Worm (Caenorhabditis elegans): ENCODE data around the gene ntr-2.
"Not testable (repeated sequence)": the region's sequence is repeated elsewhere in the genome, so short reads cannot be mapped to it uniquely, and the experiment has no call there.

ntr-2 gene

DNA sequence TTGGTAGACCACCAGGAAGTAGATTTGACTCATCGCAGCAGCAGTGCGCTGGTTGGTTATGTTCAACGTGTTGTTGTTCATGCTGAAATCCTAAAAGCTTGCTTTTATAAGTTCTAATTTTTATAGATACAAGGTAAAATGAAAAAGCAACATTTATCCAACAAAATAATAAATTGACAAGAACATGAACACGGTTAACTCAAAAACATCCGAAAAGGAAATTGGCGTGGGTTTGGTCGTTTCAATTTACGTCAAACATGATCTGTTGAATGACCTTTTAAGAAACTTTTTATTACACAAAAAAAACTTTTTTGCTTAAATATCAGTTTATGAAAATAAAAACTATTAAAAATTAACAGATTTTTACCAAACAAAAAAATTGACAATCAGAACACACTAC, at the start of gene ntr-2:
Gene ntr-2 (minus strand): TSS at position 101 of the 400 bp plus-strand sequence.
- TF ChIP-seq dao-5 (tag; optimal IDR thresholded peaks at IDR 0.05) (no peak), W03F9.2 (tag; optimal IDR thresholded peaks at IDR 0.05) (no peak), him-1 (tag; optimal IDR thresholded peaks at IDR 0.05) (no peak)

DNA sequence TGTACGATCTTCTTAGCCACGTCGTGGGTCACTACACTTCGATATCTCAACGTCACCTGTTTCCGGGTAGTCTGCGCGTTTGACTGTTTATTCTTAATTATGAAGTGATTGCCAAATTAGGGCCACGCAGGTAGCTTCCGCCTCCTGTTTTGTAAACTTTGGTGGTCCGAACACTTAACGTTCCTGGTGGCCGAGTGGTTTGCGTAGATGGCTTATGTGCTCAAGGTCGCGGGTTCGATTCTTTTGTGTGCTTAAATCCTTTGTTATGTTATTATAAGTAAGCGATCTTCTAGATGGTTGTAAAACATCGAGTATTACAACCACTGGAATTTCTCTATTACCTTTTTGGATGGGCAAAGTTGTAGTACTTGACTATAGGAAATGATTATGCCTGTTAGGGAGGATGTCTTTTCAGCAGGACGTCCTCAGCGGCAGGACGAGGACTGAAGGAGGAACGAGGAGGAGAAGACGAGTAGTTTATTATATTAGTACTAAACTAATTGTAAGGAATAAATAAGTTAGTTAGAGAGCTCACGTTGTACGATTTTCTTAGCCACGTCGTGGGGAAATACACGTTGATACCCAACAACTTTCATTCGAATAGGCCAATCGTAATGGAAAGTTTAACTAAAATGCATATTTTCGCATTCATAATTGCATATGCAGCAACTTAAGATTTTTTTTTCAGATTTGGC, 48.2 kb upstream of the ntr-2 start:
- TF ChIP-seq W03F9.2 (tag; optimal IDR thresholded peaks at IDR 0.05) (no peak), dao-5 (tag; optimal IDR thresholded peaks at IDR 0.05) (no peak), him-1 (tag; optimal IDR thresholded peaks at IDR 0.05) (no peak)

DNA sequence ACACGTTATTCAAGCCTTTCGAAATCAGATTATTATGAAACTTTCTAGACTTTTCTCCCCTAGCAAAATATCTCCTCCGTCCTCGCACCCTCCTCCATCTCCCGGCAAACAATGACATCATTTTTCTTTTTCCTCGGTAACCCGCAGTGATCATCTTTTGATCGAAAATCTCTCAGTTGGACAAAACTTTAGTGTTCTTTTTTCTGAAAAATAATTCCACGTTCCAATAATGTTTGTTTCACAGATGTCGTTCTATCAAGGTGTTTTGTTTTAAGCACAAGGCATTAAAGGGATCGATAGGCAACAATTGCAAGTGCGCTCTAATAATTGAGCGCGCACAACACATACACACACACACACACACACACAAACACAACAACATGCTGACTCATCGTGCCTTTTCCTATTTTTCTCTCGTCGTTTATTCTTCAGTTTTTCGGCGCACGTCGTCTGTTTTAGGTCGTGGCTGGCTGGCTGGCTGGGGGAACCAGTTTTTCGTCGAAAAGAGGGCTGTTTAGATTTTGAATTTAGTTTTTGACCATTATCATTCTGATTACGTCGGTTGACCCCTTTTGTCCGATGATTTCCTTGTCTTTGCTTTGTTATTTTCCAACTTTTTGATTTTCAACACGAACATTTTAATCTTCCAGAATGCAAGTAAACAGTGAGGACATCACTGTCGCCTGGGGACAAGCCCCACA, 46.9 kb upstream of the ntr-2 start, which contains the start of gene F20D1.3:
Gene F20D1.3 (plus strand): TSS at position 651 of the 701 bp plus-strand sequence.
- TF ChIP-seq W03F9.2 (tag; optimal IDR thresholded peaks at IDR 0.05): peak; percentile 24
- TF ChIP-seq him-1 (tag; optimal IDR thresholded peaks at IDR 0.05): no peak

ce11 chrX:14973085-14973484, 44.3 kb upstream of the ntr-2 start:
- TF ChIP-seq W03F9.2 (tag; optimal IDR thresholded peaks at IDR 0.05): no peak
- no peak for TF ChIP-seq him-1 (tag; optimal IDR thresholded peaks at IDR 0.05)
- no peak for TF ChIP-seq dao-5 (tag; optimal IDR thresholded peaks at IDR 0.05)

DNA sequence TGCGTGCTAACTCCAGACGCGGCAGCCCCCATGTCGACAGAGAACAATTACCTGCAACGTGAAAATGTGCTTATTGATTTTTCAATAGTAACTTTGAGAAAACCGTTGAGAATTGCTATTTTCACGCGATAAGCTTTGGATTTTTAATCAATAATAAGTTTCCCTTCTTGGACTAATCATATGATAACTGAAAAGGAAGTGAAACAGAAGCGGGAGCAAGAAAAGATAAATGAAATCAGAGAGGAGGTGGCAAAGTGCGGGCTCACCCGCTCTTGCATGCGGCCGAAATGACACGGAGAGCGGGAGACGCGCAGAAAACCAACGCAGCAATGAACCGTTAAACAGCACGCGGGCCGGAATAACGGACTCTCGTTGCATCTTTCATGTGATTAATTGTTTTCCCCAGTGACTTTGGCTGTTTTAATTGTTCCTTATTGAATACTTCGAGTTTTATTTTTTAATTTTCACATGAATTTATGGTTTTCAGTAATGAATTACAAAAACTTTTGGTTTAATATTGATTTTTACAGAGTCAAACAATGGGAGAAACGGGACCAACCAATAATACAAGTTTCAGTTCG, 41.6 kb upstream of the ntr-2 start, which contains the start of the genes flwr-1 and tbc-1:
Gene flwr-1 (minus strand): TSS at position 51 of the 581 bp plus-strand sequence.
Gene tbc-1 (plus strand): TSS at position 531 of the 581 bp plus-strand sequence.
- TF ChIP-seq him-1 (tag; optimal IDR thresholded peaks at IDR 0.05) (no peak), W03F9.2 (tag; optimal IDR thresholded peaks at IDR 0.05) (no peak), dao-5 (tag; optimal IDR thresholded peaks at IDR 0.05) (no peak)

- TF ChIP-seq dao-5 (tag; optimal IDR thresholded peaks at IDR 0.05) (no peak), him-1 (tag; optimal IDR thresholded peaks at IDR 0.05) (no peak), W03F9.2 (tag; optimal IDR thresholded peaks at IDR 0.05) (no peak)
Observed at ce11 chrX:14969615-14970014, 40.9 kb upstream of the ntr-2 start.

DNA sequence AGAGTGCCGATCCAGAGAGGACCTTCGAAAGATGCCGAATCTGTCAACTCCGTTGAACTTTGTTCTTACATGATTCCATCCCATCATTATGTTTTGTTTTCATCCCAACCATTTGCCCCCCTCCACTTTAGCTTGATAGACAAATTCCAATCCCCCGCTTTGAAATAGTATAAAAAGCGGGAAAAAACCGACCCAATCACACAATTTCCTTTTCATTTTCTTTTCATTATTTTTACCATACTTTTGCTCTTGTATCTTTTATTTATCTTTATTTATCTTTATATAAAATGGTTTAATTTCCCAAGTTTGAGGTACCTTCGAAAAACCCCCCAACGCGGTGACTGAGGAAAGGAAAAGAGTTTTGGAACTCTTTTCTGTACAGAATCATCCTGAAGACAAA, 37.8 kb upstream of the ntr-2 start, which contains the start of gene F20D1.22:
Gene F20D1.22 (plus strand): TSS at position 301 of the 400 bp plus-strand sequence.
- TF ChIP-seq him-1, W03F9.2, dao-5 (tag; optimal IDR thresholded peaks at IDR 0.05): not testable (repeated sequence)

- TF ChIP-seq him-1 (tag; optimal IDR thresholded peaks at IDR 0.05): no peak
- no peak for TF ChIP-seq dao-5 (tag; optimal IDR thresholded peaks at IDR 0.05)
- TF ChIP-seq W03F9.2 (tag; optimal IDR thresholded peaks at IDR 0.05): no peak
Observed at ce11 chrX:14965761-14966160, 37.0 kb upstream of the ntr-2 start, which contains the start of gene F45B8.5. Gene F45B8.5, plus strand, starts transcription at chrX:14966061.

DNA sequence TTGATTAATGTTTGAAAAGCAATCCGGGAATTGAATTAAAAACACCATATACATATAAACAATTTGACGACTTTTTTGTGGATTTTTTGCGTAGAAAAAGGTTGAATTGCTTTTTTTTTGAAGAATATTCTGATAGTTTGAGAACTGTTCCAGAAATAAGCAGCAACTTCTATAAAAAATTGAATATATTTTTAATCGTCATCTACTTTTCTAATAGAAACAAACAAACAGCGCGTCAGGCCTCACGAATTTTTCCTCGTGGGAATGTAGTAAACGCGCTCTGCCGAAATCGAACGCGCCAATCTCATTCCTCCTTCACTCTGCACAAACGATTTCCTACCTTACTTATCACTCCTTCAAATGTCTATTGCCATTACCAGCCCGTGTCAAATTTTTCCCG, 35.5 kb upstream of the ntr-2 start, which contains the start of gene rgs-11:
Gene rgs-11 (plus strand): TSS at position 301 of the 400 bp plus-strand sequence.
- TF ChIP-seq W03F9.2 (tag; optimal IDR thresholded peaks at IDR 0.05): no peak
- TF ChIP-seq dao-5 (tag; optimal IDR thresholded peaks at IDR 0.05): no peak
- no peak for TF ChIP-seq him-1 (tag; optimal IDR thresholded peaks at IDR 0.05)

ce11 chrX:14962456-14962855, 33.7 kb upstream of the ntr-2 start, which contains the start of gene rgs-10:
Gene rgs-10, plus strand, starts transcription at chrX:14962756.
- TF ChIP-seq dao-5 (tag; optimal IDR thresholded peaks at IDR 0.05) (no peak), him-1 (tag; optimal IDR thresholded peaks at IDR 0.05) (no peak), W03F9.2 (tag; optimal IDR thresholded peaks at IDR 0.05) (no peak)

ce11 chrX:14961471-14961870, 32.7 kb upstream of the ntr-2 start, which contains the start of gene idpp-3:
Gene idpp-3, minus strand, starts transcription at chrX:14961571.
- TF ChIP-seq W03F9.2 (tag; optimal IDR thresholded peaks at IDR 0.05): no peak
- no peak for TF ChIP-seq him-1 (tag; optimal IDR thresholded peaks at IDR 0.05)
- no peak for TF ChIP-seq dao-5 (tag; optimal IDR thresholded peaks at IDR 0.05)

ce11 chrX:14960841-14961240, 32.1 kb upstream of the ntr-2 start:
- TF ChIP-seq W03F9.2 (tag; optimal IDR thresholded peaks at IDR 0.05) (no peak), him-1 (tag; optimal IDR thresholded peaks at IDR 0.05) (no peak), dao-5 (tag; optimal IDR thresholded peaks at IDR 0.05) (no peak)

DNA sequence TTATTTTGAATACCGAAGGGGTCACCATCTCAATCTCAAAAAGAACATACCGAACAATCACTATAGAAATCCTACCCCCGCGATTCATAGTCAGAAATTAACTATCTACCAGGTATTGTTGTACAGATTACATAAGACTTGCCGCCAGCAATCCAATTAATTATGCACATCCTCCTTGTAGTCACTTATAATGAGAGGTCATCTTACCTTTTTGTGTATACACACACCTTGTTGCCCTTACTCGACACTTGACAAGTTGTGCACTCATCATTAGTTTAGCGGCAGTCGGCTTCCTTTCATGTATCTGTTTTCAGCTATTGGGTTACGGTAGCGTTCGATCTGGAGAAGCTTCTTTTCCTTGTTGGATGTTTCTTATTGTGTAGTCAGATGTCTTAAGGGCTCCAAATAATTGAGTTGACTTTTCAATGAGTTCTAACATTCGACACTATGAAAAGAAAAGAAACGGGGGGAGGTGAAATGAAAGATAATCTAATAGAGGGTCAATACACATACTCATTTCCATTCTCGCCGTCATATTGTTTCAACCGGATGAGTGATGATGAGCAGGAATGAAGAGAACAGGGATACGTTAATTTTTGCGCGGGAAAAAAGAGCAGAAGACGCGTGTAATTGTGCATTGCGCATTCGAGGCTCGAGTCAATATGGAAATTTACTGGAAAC, 30.8 kb upstream of the ntr-2 start:
- TF ChIP-seq him-1 (tag; optimal IDR thresholded peaks at IDR 0.05) (no peak), W03F9.2 (tag; optimal IDR thresholded peaks at IDR 0.05) (no peak), dao-5 (tag; optimal IDR thresholded peaks at IDR 0.05) (no peak)

Measured in whole organism, L4/young adult.